Fruit fly (Drosophila melanogaster) whole organism, embryonic: Measurements from ENCODE around the gene Pgls.

ENCODE experiments used
- Asciz ChIP-seq: fragments of 200-800 bp; sonication (Bioruptor generic); optimal IDR thresholded peaks from 2 replicates; lab custom pipeline; 2017; ENCODE audit warnings: missing biosample characterization, mild to moderate bottlenecking, missing genetic modification characterization, missing genetic modification reagents
- B-H1 ChIP-seq: fragments of 200-800 bp; sonication (Bioruptor generic); IDR thresholded peaks from 3 replicates; pipeline ENCODE4 v1.3.6; 2022; ENCODE audit warnings: missing biosample characterization, missing genetic modification characterization
- CG10274 ChIP-seq: fragments of 200-800 bp; sonication (Bioruptor generic); optimal IDR thresholded peaks from 3 replicates; lab custom pipeline; 2017; ENCODE audit warnings: missing biosample characterization, mild to moderate bottlenecking, missing genetic modification characterization
- CG10321 ChIP-seq: fragments of 200-800 bp; sonication (Bioruptor generic); IDR thresholded peaks from 2 replicates; pipeline ENCODE4 v1.3.6; 2022; ENCODE audit warnings: missing biosample characterization, missing genetic modification characterization
- CG12104 ChIP-seq: fragments of 200-800 bp; sonication (Bioruptor generic); optimal IDR thresholded peaks from 3 replicates; lab custom pipeline; 2016; ENCODE audit warnings: missing biosample characterization, missing genetic modification characterization
- CG12391 ChIP-seq: fragments of 200-800 bp; sonication (Bioruptor generic); optimal IDR thresholded peaks from 3 replicates; lab custom pipeline; 2018; ENCODE audit warnings: missing biosample characterization, mild to moderate bottlenecking, missing genetic modification characterization, moderate library complexity
- CG15073 ChIP-seq: fragments of 200-800 bp; sonication (Bioruptor generic); optimal IDR thresholded peaks from 2 replicates; lab custom pipeline; 2016; ENCODE audit warnings: missing biosample characterization, missing genetic modification characterization
- CG1529 ChIP-seq: fragments of 200-800 bp; sonication (Bioruptor generic); optimal IDR thresholded peaks from 3 replicates; lab custom pipeline; 2018; ENCODE audit warnings: missing biosample characterization, missing genetic modification characterization
- CG15601 ChIP-seq: fragments of 200-800 bp; sonication (Bioruptor generic); optimal IDR thresholded peaks from 3 replicates; lab custom pipeline; 2019; ENCODE audit warnings: missing biosample characterization, mild to moderate bottlenecking, missing genetic modification characterization, moderate library complexity
- CG1602 ChIP-seq: fragments of 200-800 bp; sonication (Bioruptor generic); optimal IDR thresholded peaks from 3 replicates; lab custom pipeline; 2016; ENCODE audit warnings: missing biosample characterization, missing genetic modification characterization
- CG17361 ChIP-seq: fragments of 200-800 bp; sonication (Bioruptor generic); IDR thresholded peaks from 3 replicates; pipeline ENCODE4 v1.3.6; 2022; ENCODE audit warnings: missing biosample characterization, missing genetic modification characterization
- CG17612 ChIP-seq: fragments of 200-800 bp; sonication (Bioruptor generic); IDR thresholded peaks from 2 replicates; pipeline ENCODE4 v1.3.6; 2022; ENCODE audit warnings: missing biosample characterization, missing genetic modification characterization
- CG17912 ChIP-seq: fragments of 200-800 bp; sonication (Bioruptor generic); optimal IDR thresholded peaks from 2 replicates; lab custom pipeline; 2018; ENCODE audit warnings: missing biosample characterization, mild to moderate bottlenecking, missing genetic modification characterization
- CG1792 ChIP-seq: fragments of 200-800 bp; sonication (Bioruptor generic); optimal IDR thresholded peaks from 2 replicates; lab custom pipeline; 2016; ENCODE audit warnings: missing biosample characterization, missing genetic modification characterization
- CG18599 ChIP-seq: fragments of 200-800 bp; sonication (Bioruptor generic); optimal IDR thresholded peaks from 3 replicates; lab custom pipeline; 2017; ENCODE audit warnings: missing biosample characterization, missing genetic modification characterization, mild to moderate bottlenecking, moderate library complexity, missing genetic modification reagents
- CG2199 ChIP-seq: fragments of 200-800 bp; sonication (Bioruptor generic); IDR thresholded peaks from 3 replicates; pipeline ENCODE4 v1.3.6; 2022; ENCODE audit warnings: missing biosample characterization, missing genetic modification characterization
- CG2678 ChIP-seq: fragments of 200-800 bp; sonication (Bioruptor generic); optimal IDR thresholded peaks from 3 replicates; lab custom pipeline; 2019; ENCODE audit warnings: missing biosample characterization, mild to moderate bottlenecking, missing genetic modification characterization, moderate library complexity
- CG30020 ChIP-seq: fragments of 200-800 bp; optimal IDR thresholded peaks from 2 replicates; lab custom pipeline; 2019; ENCODE audit warnings: missing biosample characterization, mild to moderate bottlenecking, missing genetic modification characterization, moderate library complexity
- CG32532 ChIP-seq: fragments of 200-800 bp; sonication (Bioruptor generic); IDR thresholded peaks from 2 replicates; pipeline ENCODE4 v1.3.6; 2022; ENCODE audit warnings: missing biosample characterization, missing genetic modification characterization
- CG32767 ChIP-seq: fragments of 200-800 bp; sonication (Bioruptor generic); IDR thresholded peaks from 2 replicates; pipeline ENCODE4 v1.3.6; 2022; ENCODE audit warnings: missing biosample characterization, missing genetic modification characterization
- CG3407 ChIP-seq: fragments of 200-800 bp; sonication (Bioruptor generic); optimal IDR thresholded peaks from 2 replicates; lab custom pipeline; 2018; ENCODE audit warnings: missing biosample characterization, mild to moderate bottlenecking, missing genetic modification characterization
- CG34422 ChIP-seq: fragments of 200-800 bp; sonication (Bioruptor generic); IDR thresholded peaks from 3 replicates; pipeline ENCODE4 v1.3.6; 2022; ENCODE audit warnings: missing biosample characterization, missing genetic modification characterization
- CG4360 ChIP-seq: fragments of 200-800 bp; sonication (Bioruptor generic); IDR thresholded peaks from 2 replicates; pipeline ENCODE4 v1.3.6; 2022; ENCODE audit warnings: missing biosample characterization, missing genetic modification characterization
- CG4820 ChIP-seq: fragments of 200-800 bp; sonication (Bioruptor generic); optimal IDR thresholded peaks from 3 replicates; lab custom pipeline; 2016; ENCODE audit warnings: missing biosample characterization, missing genetic modification characterization
- CG6791 ChIP-seq: fragments of 200-800 bp; sonication (Bioruptor generic); IDR thresholded peaks from 3 replicates; pipeline ENCODE4 v1.3.6; 2022; ENCODE audit warnings: missing biosample characterization, missing genetic modification characterization; ENCODE audit not compliant: partially characterized antibody
- Chrac-16 ChIP-seq: fragments of 200-800 bp; sonication (Bioruptor generic); optimal IDR thresholded peaks from 3 replicates; lab custom pipeline; 2016; ENCODE audit warnings: missing biosample characterization, missing genetic modification characterization
- Dek ChIP-seq: fragments of 200-800 bp; sonication (Bioruptor generic); optimal IDR thresholded peaks from 3 replicates; lab custom pipeline; 2019; ENCODE audit warnings: missing biosample characterization, mild to moderate bottlenecking, missing genetic modification characterization, moderate library complexity
- Elba2 ChIP-seq: fragments of 200-800 bp; sonication (Bioruptor generic); optimal IDR thresholded peaks from 3 replicates; lab custom pipeline; 2016; ENCODE audit warnings: missing biosample characterization, missing genetic modification characterization
- Fer1 ChIP-seq: fragments of 200-800 bp; sonication (Bioruptor generic); optimal IDR thresholded peaks from 2 replicates; lab custom pipeline; 2017; ENCODE audit warnings: missing biosample characterization, mild to moderate bottlenecking, missing genetic modification characterization
- Lpt ChIP-seq: fragments of >200 bp; optimal IDR thresholded peaks from 2 replicates; lab custom pipeline; 2018; ENCODE audit warnings: missing biosample characterization, missing genetic modification characterization
- MBD-R2 ChIP-seq: fragments of 200-800 bp; sonication (Bioruptor generic); IDR thresholded peaks from 2 replicates; pipeline ENCODE4 v1.3.6; 2022; ENCODE audit warnings: missing biosample characterization, missing genetic modification characterization
- Myb ChIP-seq: fragments of 200-800 bp; sonication (Bioruptor generic); optimal IDR thresholded peaks from 2 replicates; lab custom pipeline; 2016; ENCODE audit warnings: missing biosample characterization, missing genetic modification characterization
- NC2β ChIP-seq: fragments of 200-800 bp; sonication (Bioruptor generic); optimal IDR thresholded peaks from 2 replicates; lab custom pipeline; 2016; ENCODE audit warnings: missing biosample characterization, missing genetic modification characterization
- Nf-YB ChIP-seq: fragments of 200-800 bp; sonication (Bioruptor generic); optimal IDR thresholded peaks from 3 replicates; lab custom pipeline; 2019; ENCODE audit warnings: missing biosample characterization, mild to moderate bottlenecking, missing genetic modification characterization, moderate library complexity
- Rfx ChIP-seq: fragments of 200-800 bp; sonication (Bioruptor generic); IDR thresholded peaks from 2 replicates; pipeline ENCODE4 v1.3.6; 2022; ENCODE audit warnings: missing biosample characterization, missing genetic modification characterization
- Sox102F ChIP-seq: fragments of 200-800 bp; sonication (Bioruptor generic); optimal IDR thresholded peaks from 2 replicates; lab custom pipeline; 2018; ENCODE audit warnings: missing biosample characterization, mild to moderate bottlenecking, missing genetic modification characterization, moderate library complexity
- caup ChIP-seq: fragments of 200-800 bp; sonication (Bioruptor generic); optimal IDR thresholded peaks from 3 replicates; lab custom pipeline; 2017; ENCODE audit warnings: missing biosample characterization, mild to moderate bottlenecking, missing genetic modification characterization, moderate library complexity; ENCODE audit not compliant: severe bottlenecking
- cg ChIP-seq: fragments of 200-800 bp; sonication (Bioruptor generic); optimal IDR thresholded peaks from 3 replicates; lab custom pipeline; 2019; ENCODE audit warnings: missing biosample characterization, mild to moderate bottlenecking, missing genetic modification characterization, moderate library complexity
- cwo ChIP-seq: fragments of 200-800 bp; sonication (Bioruptor generic); optimal IDR thresholded peaks from 3 replicates; lab custom pipeline; 2017; ENCODE audit warnings: missing biosample characterization, missing genetic modification characterization, mild to moderate bottlenecking, moderate library complexity, missing genetic modification reagents
- fd64A ChIP-seq: fragments of 200-800 bp; sonication (Bioruptor generic); optimal IDR thresholded peaks from 3 replicates; lab custom pipeline; 2018; ENCODE audit warnings: missing biosample characterization, mild to moderate bottlenecking, missing genetic modification characterization
- gce ChIP-seq: fragments of 200-800 bp; sonication (Bioruptor generic); IDR thresholded peaks from 3 replicates; pipeline ENCODE4 v1.3.6; 2022; ENCODE audit warnings: missing biosample characterization, missing genetic modification characterization
- jing ChIP-seq: fragments of 200-800 bp; sonication (Bioruptor generic); optimal IDR thresholded peaks from 2 replicates; lab custom pipeline; 2018; ENCODE audit warnings: missing biosample characterization, mild to moderate bottlenecking, missing genetic modification characterization
- psq ChIP-seq: fragments of 200-800 bp; sonication (Bioruptor generic); optimal IDR thresholded peaks from 2 replicates; lab custom pipeline; 2017; ENCODE audit warnings: missing biosample characterization, missing genetic modification characterization
- salm ChIP-seq: fragments of 200-800 bp; sonication (Bioruptor generic); optimal IDR thresholded peaks from 2 replicates; lab custom pipeline; 2018; ENCODE audit warnings: missing biosample characterization, mild to moderate bottlenecking, missing genetic modification characterization
- sna ChIP-seq: fragments of 200-800 bp; sonication (Bioruptor generic); IDR thresholded peaks from 2 replicates; pipeline ENCODE4 v1.3.6; 2022; ENCODE audit warnings: missing biosample characterization, missing genetic modification characterization; ENCODE audit not compliant: partially characterized antibody
- tio ChIP-seq: fragments of 200-800 bp; sonication (Bioruptor generic); optimal IDR thresholded peaks from 2 replicates; lab custom pipeline; 2017; ENCODE audit warnings: missing biosample characterization, missing genetic modification characterization, inconsistent platforms
- wek ChIP-seq: fragments of 200-800 bp; sonication (Bioruptor generic); optimal IDR thresholded peaks from 3 replicates; lab custom pipeline; 2018; ENCODE audit warnings: missing biosample characterization, mild to moderate bottlenecking, missing genetic modification characterization, moderate library complexity

The Pgls gene

dm6 chrX:10801827-10802456 is 45.3 kb upstream of the Pgls start (continued):
- no peak for TF ChIP-seq CG15601
- peak; percentile 47; the same call in 1 of the 3 replicates for TF ChIP-seq CG2199 (GFP tag; lab: Robert Waterston, UW)
- TF ChIP-seq salm (tag; lab: Kevin White, UChicago) = no peak
- no peak for TF ChIP-seq CG32532 (GFP tag; lab: Robert Waterston, UW)
- no peak for TF ChIP-seq Dek (tag; lab: Kevin White, UChicago)
- TF ChIP-seq CG4360 = peak; percentile 89
- TF ChIP-seq CG10321 = 0 out of 2 replicates have a peak, but pooled peaks have one; percentile 5
- TF ChIP-seq CG10274 (GFP tag; lab: Kevin White, UChicago) = no peak
- TF ChIP-seq CG1792 (GFP tag; lab: Kevin White, UChicago) = no peak
- no peak for TF ChIP-seq CG12391 (tag; lab: Kevin White, UChicago)
- no peak for TF ChIP-seq Lpt (GFP tag; lab: Kevin White, UChicago)
- TF ChIP-seq Chrac-16 (GFP tag; lab: Kevin White, UChicago) = no peak
- no peak for TF ChIP-seq NC2β (GFP tag; lab: Kevin White, UChicago)
- TF ChIP-seq jing (GFP tag; lab: Kevin White, UChicago) = no peak
- no peak for TF ChIP-seq Myb
- TF ChIP-seq MBD-R2 (GFP tag; lab: Robert Waterston, UW) = no peak
- no peak for TF ChIP-seq fd64A (GFP tag; lab: Kevin White, UChicago)
- TF ChIP-seq cwo (GFP tag; lab: Kevin White, UChicago) = no peak
- no peak for TF ChIP-seq Asciz (GFP tag; lab: Kevin White, UChicago)
- peak; percentile 68 for TF ChIP-seq Elba2 (GFP tag; lab: Kevin White, UChicago)
- TF ChIP-seq, all 482 proteins: peak for 19

dm6 chrX:10802457-10803378 is 44.5 kb upstream of the Pgls start:
- TF ChIP-seq psq (GFP tag; lab: Kevin White, UChicago) (no peak), CG2678 (tag; lab: Kevin White, UChicago) (peak; percentile 86), CG12104 (GFP tag; lab: Kevin White, UChicago) (no peak), cg (GFP tag; lab: Kevin White, UChicago) (peak; percentile 80), sna (no peak), Nf-YB (GFP tag; lab: Kevin White, UChicago) (no peak), CG17912 (no peak), CG17361 (GFP tag; lab: Robert Waterston, UW) (peak; percentile 87), Sox102F (GFP tag; lab: Kevin White, UChicago) (peak; percentile 83), CG32767 (GFP tag; lab: Robert Waterston, UW) (no peak; the same call in 1 of the 2 replicates), CG30020 (peak; percentile 2), wek (GFP tag; lab: Kevin White, UChicago) (no peak), caup (GFP tag; lab: Kevin White, UChicago) (peak; percentile 48), gce (GFP tag; lab: Robert Waterston, UW) (peak; percentile 8; the same call in 1 of the 3 replicates), CG3407 (peak; percentile 45), CG17612 (no peak), CG6791 (GFP tag; lab: Robert Waterston, UW) (no peak), CG34422 (GFP tag; lab: Robert Waterston, UW) (no peak), B-H1 (peak; percentile 27; the same call in 1 of the 3 replicates), tio (GFP tag; lab: Kevin White, UChicago) (peak; percentile 16), CG15073 (no peak), CG18599 (GFP tag; lab: Kevin White, UChicago) (no peak), CG1602 (GFP tag; lab: Kevin White, UChicago) (peak; percentile 36), Rfx (GFP tag; lab: Robert Waterston, UW) (no peak), CG4820 (peak; percentile 31), CG1529 (GFP tag; lab: Kevin White, UChicago) (peak; percentile 47), Fer1 (peak; percentile 60)
